Worm (Caenorhabditis elegans) whole organism, early embryonic: ENCODE results near the gene Y108G3AL.2.

Source experiments
- B0310.2 ChIP-seq: sonication (generic microtip); optimal IDR thresholded peaks from 2 replicates; lab custom pipeline; 2016; ENCODE audit warnings: mild to moderate bottlenecking, missing genetic modification characterization, missing compliant biosample characterization
- ama-1 ChIP-seq: fragments of 150-350 bp; optimal IDR thresholded peaks from 2 replicates; lab custom pipeline; 2014
- ets-7 ChIP-seq: sonication (generic microtip); optimal IDR thresholded peaks from 2 replicates; lab custom pipeline; 2016; ENCODE audit warnings: missing genotype, missing genetic modification characterization, missing compliant biosample characterization
- flt-1 ChIP-seq: fragments of 200-800 bp; sonication (Bioruptor generic); IDR thresholded peaks from 2 replicates; pipeline ENCODE4 v1.3.6; 2022; ENCODE audit warnings: missing genetic modification characterization, missing compliant biosample characterization
- hnd-1 ChIP-seq: sonication (generic microtip); optimal IDR thresholded peaks from 2 replicates; lab custom pipeline; 2016; ENCODE audit warnings: missing genetic modification characterization, missing compliant biosample characterization

ce11 chrV:123915-124314, 42.9 kb upstream of the Y108G3AL.2 start:
- TF ChIP-seq ama-1 (lab: Kevin White, UChicago): no peak
- TF ChIP-seq flt-1 (GFP tag; lab: Robert Waterston, UW): no peak
- TF ChIP-seq B0310.2 (tag; lab: Kevin White, UChicago): no peak
- no peak for TF ChIP-seq hnd-1 (tag; lab: Kevin White, UChicago)
- no peak for TF ChIP-seq ets-7 (tag; lab: Kevin White, UChicago)
